Worm (Caenorhabditis elegans): ENCODE measurements around the gene pll-1.

- TF ChIP-seq elt-2 (tag; optimal IDR thresholded peaks at IDR 0.05): no peak
- no peak for TF ChIP-seq nhr-11 (tag; optimal IDR thresholded peaks at IDR 0.05)
- no peak for TF ChIP-seq zag-1 (tag; optimal IDR thresholded peaks at IDR 0.05)
- no peak for TF ChIP-seq nhr-43 (tag; optimal IDR thresholded peaks at IDR 0.05; ENCODE audit: poor library complexity, severe bottlenecking)
- no peak for TF ChIP-seq pqm-1 (tag; optimal IDR thresholded peaks at IDR 0.05)
- TF ChIP-seq daf-12 (tag; optimal IDR thresholded peaks at IDR 0.05): no peak
- TF ChIP-seq R02D3.7 (tag; optimal IDR thresholded peaks at IDR 0.05): no peak
- TF ChIP-seq mdl-1 (tag; optimal IDR thresholded peaks at IDR 0.05): no peak
- TF ChIP-seq ama-1 (optimal IDR thresholded peaks at IDR 0.05): no peak
- no peak for TF ChIP-seq aly-2 (tag; optimal IDR thresholded peaks at IDR 0.05)
- TF ChIP-seq nhr-25 (tag; optimal IDR thresholded peaks at IDR 0.05): no peak
- TF ChIP-seq fos-1 (tag; optimal IDR thresholded peaks at IDR 0.05): no peak
- TF ChIP-seq ZK546.5 (tag; optimal IDR thresholded peaks at IDR 0.05): no peak
- no peak for TF ChIP-seq skn-1 (tag; optimal IDR thresholded peaks at IDR 0.05)
These were observed at the start of gene pll-1 for ce11 chrIII:365649-366048.
